Worm (Caenorhabditis elegans) whole organism, mixed stage, embryonic: ENCODE data around the gene copb-1.

Source experiments
- bed-3 ChIP-seq: fragments of 200-800 bp; sonication (Bioruptor generic); optimal IDR thresholded peaks from 3 replicates; lab custom pipeline; 2018; ENCODE audit warnings: mild to moderate bottlenecking, missing genetic modification characterization, moderate library complexity, missing compliant biosample characterization
- ceh-43 ChIP-seq: fragments of 200-800 bp; sonication (Bioruptor generic); optimal IDR thresholded peaks from 2 replicates; lab custom pipeline; 2018; ENCODE audit warnings: mild to moderate bottlenecking, missing genetic modification characterization, moderate library complexity, missing compliant biosample characterization
- lsy-2 ChIP-seq: fragments of 150-350 bp; optimal IDR thresholded peaks from 2 replicates; lab custom pipeline; 2014; ENCODE audit warnings: missing biosample characterization, missing genetic modification characterization
- mab-5 ChIP-seq: fragments of 150-350 bp; optimal IDR thresholded peaks from 2 replicates; lab custom pipeline; 2014; ENCODE audit warnings: missing biosample characterization, missing genetic modification characterization
- mep-1 ChIP-seq: fragments of 150-350 bp; optimal IDR thresholded peaks from 2 replicates; lab custom pipeline; 2017; ENCODE audit warnings: missing biosample characterization, missing genetic modification reagents, missing genetic modification characterization, inconsistent platforms
- nhr-12 ChIP-seq: fragments of 150-350 bp; optimal IDR thresholded peaks from 2 replicates; lab custom pipeline; 2014; ENCODE audit warnings: missing biosample characterization, missing genetic modification characterization
- nhr-28 ChIP-seq: fragments of 150-350 bp; optimal IDR thresholded peaks from 2 replicates; lab custom pipeline; 2014; ENCODE audit warnings: missing biosample characterization, missing genetic modification characterization
- snpc-4 ChIP-seq: fragments of 150-350 bp; optimal IDR thresholded peaks from 2 replicates; lab custom pipeline; 2014; ENCODE audit warnings: missing biosample characterization, missing genetic modification characterization
- sptf-1 ChIP-seq: sonication (generic microtip); optimal IDR thresholded peaks from 2 replicates; lab custom pipeline; 2017; ENCODE audit warnings: mild to moderate bottlenecking, missing genetic modification characterization, moderate library complexity, missing compliant biosample characterization
- unc-39 ChIP-seq: fragments of 150-350 bp; optimal IDR thresholded peaks from 2 replicates; lab custom pipeline; 2014; ENCODE audit warnings: missing biosample characterization, missing genetic modification characterization
- unc-62 ChIP-seq: fragments of 150-350 bp; optimal IDR thresholded peaks from 2 replicates; lab custom pipeline; 2014; ENCODE audit warnings: missing biosample characterization, missing genetic modification reagents, missing genetic modification characterization
- ztf-11 ChIP-seq: fragments of 150-350 bp; optimal IDR thresholded peaks from 2 replicates; lab custom pipeline; 2014; ENCODE audit warnings: missing biosample characterization, missing genetic modification characterization

DNA sequence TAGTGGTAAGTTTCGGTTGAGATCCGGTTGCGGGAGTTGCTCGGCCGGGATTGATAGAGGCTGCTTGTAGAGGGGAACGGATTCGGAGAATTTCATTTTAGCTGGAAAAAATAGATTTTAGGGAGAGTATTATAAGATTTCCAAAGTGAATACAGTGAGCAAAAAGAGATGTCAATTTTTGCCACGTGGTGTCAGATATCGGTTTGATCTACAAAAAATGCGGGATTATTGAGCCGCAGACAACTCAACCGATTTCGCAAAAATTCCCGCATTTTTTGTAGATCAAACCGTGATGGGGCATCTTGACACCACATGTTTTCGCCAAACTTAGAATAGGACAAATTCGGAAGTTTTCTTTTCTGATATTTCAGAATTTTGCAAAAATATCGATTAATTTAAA is 24.4 kb upstream of the copb-1 start, which contains the start of gene lido-13:
- TF ChIP-seq ztf-11 (tag; lab: Kevin White, UChicago): no peak
- TF ChIP-seq mab-5: no peak
- TF ChIP-seq unc-62 (GFP tag; lab: Kevin White, UChicago): no peak
- no peak for TF ChIP-seq snpc-4 (tag; lab: Kevin White, UChicago)
- no peak for TF ChIP-seq unc-39 (tag; lab: Kevin White, UChicago)
- no peak for TF ChIP-seq sptf-1 (tag; lab: Kevin White, UChicago)
- TF ChIP-seq lsy-2 (tag; lab: Kevin White, UChicago): no peak
- TF ChIP-seq nhr-28 (tag; lab: Kevin White, UChicago): no peak
- no peak for TF ChIP-seq nhr-12 (tag; lab: Kevin White, UChicago)
- TF ChIP-seq mep-1: no peak
- no peak for TF ChIP-seq ceh-43 (GFP tag; lab: Kevin White, UChicago)
- no peak for TF ChIP-seq bed-3 (GFP tag; lab: Kevin White, UChicago)
